Fruit fly (Drosophila melanogaster): ENCODE results near the gene CG34155.

DNA sequence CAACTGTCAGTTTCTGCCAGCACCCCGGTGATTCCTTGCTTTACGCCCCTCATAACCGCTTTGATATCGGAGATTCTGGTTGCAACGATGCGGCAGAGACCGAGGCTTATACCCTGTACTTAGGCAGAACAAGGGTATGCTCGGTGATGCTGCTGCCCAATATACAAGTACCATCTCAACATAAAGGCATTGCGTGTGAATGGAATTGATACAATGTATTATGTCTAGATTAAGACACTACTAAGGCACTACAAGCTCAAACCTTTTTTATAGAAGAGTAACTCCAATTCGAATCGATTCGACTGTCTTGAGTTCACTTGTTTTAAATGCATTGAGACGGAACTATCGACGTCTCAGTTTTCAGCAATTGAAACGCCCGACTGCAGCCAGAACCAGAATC is 7.2 kb upstream of the CG34155 start:
- TF ChIP-seq kay (GFP tag; ENCODE audit: borderline replicate concordance) (no peak), CG7045 (GFP tag; optimal IDR thresholded peaks at IDR 0.05) (no peak), CG14711 (tag; optimal IDR thresholded peaks at IDR 0.05) (no peak), CG12768 (GFP tag; optimal IDR thresholded peaks at IDR 0.05) (no peak)
